Fruit fly (Drosophila melanogaster) whole organism, adult: Measurements from ENCODE around the gene slo.
A peak's percentile ranks its signal among the peaks of the same experiment; 100 is the strongest.

Experiments used
- CG11617 ChIP-seq: fragments of 200-800 bp; sonication (Bioruptor generic); optimal IDR thresholded peaks from 2 replicates; lab custom pipeline; 2017; ENCODE audit warnings: mild to moderate bottlenecking, missing biosample characterization, missing genetic modification reagents, missing genetic modification characterization
- CG12768 ChIP-seq: fragments of 200-800 bp; sonication (Bioruptor generic); optimal IDR thresholded peaks from 2 replicates; lab custom pipeline; 2017; ENCODE audit warnings: missing biosample characterization, missing genetic modification characterization, mild to moderate bottlenecking, moderate library complexity, missing genetic modification reagents
- CG14711 ChIP-seq: fragments of 200-800 bp; sonication (Bioruptor generic); optimal IDR thresholded peaks from 2 replicates; lab custom pipeline; 2018; ENCODE audit warnings: missing biosample characterization, mild to moderate bottlenecking, missing genetic modification characterization, moderate library complexity
- CG1620 ChIP-seq: fragments of 200-800 bp; sonication (Bioruptor generic); optimal IDR thresholded peaks from 2 replicates; lab custom pipeline; 2016; ENCODE audit warnings: missing biosample characterization, missing genetic modification characterization
- CG33017 ChIP-seq: fragments of 200-800 bp; sonication (Bioruptor generic); optimal IDR thresholded peaks from 2 replicates; lab custom pipeline; 2018; ENCODE audit warnings: missing biosample characterization, mild to moderate bottlenecking, missing genetic modification characterization, moderate library complexity
- CG5204 ChIP-seq: fragments of 200-800 bp; sonication (Bioruptor generic); optimal IDR thresholded peaks from 2 replicates; lab custom pipeline; 2016; ENCODE audit warnings: missing biosample characterization, missing genetic modification characterization
- CG7045 ChIP-seq: fragments of 200-800 bp; sonication (Bioruptor generic); optimal IDR thresholded peaks from 2 replicates; lab custom pipeline; 2017; ENCODE audit warnings: missing biosample characterization, mild to moderate bottlenecking, missing genetic modification characterization
- CG7101 ChIP-seq: fragments of 200-800 bp; sonication (Bioruptor generic); optimal IDR thresholded peaks from 2 replicates; lab custom pipeline; 2018; ENCODE audit warnings: missing biosample characterization, mild to moderate bottlenecking, missing genetic modification characterization, moderate library complexity
- Clk ChIP-seq: fragments of 200-800 bp; sonication (Bioruptor generic); optimal IDR thresholded peaks from 2 replicates; lab custom pipeline; 2017; ENCODE audit warnings: missing biosample characterization, missing genetic modification characterization
- Crg-1 ChIP-seq: fragments of 200-800 bp; sonication (Bioruptor generic); optimal IDR thresholded peaks from 2 replicates; lab custom pipeline; 2016; ENCODE audit warnings: missing biosample characterization, missing genetic modification characterization
- Hr96 ChIP-seq: fragments of 200-800 bp; sonication (Bioruptor generic); optimal IDR thresholded peaks from 2 replicates; lab custom pipeline; 2016; ENCODE audit warnings: missing biosample characterization, missing genetic modification characterization
- Mnt ChIP-seq: fragments of 200-800 bp; sonication (Bioruptor generic); optimal IDR thresholded peaks from 2 replicates; lab custom pipeline; 2016; ENCODE audit warnings: missing biosample characterization, mild to moderate bottlenecking, missing genetic modification characterization
- bab1 ChIP-seq: fragments of 200-800 bp; sonication (Bioruptor generic); optimal IDR thresholded peaks from 3 replicates; lab custom pipeline; 2019; ENCODE audit warnings: missing biosample characterization, mild to moderate bottlenecking, missing genetic modification characterization, moderate library complexity
- cic ChIP-seq: fragments of 200-800 bp; sonication (Bioruptor generic); optimal IDR thresholded peaks from 2 replicates; lab custom pipeline; 2017; ENCODE audit warnings: missing biosample characterization, mild to moderate bottlenecking, missing genetic modification characterization, moderate library complexity
- cnc ChIP-seq, 2 experiments: fragments of >200 bp; optimal IDR thresholded peaks; 2 replicates each; lab custom pipeline; 2017
- kay ChIP-seq: fragments of 200-800 bp; sonication (Bioruptor generic); peaks from one replicate; lab custom pipeline; 2016; ENCODE audit warnings: missing biosample characterization, missing genetic modification characterization, borderline replicate concordance
- ovo ChIP-seq: fragments of 200-800 bp; sonication (Bioruptor generic); optimal IDR thresholded peaks from 2 replicates; lab custom pipeline; 2016; ENCODE audit warnings: missing biosample characterization, missing genetic modification characterization
- pad ChIP-seq: fragments of 200-800 bp; sonication (Bioruptor generic); optimal IDR thresholded peaks from 3 replicates; lab custom pipeline; 2017; ENCODE audit warnings: missing biosample characterization, missing genetic modification characterization, mild to moderate bottlenecking, moderate library complexity, missing genetic modification reagents
- tj ChIP-seq: fragments of 200-800 bp; sonication (Bioruptor generic); optimal IDR thresholded peaks from 3 replicates; lab custom pipeline; 2017; ENCODE audit warnings: missing biosample characterization, mild to moderate bottlenecking, missing genetic modification characterization, moderate library complexity
- toe ChIP-seq: fragments of 200-800 bp; sonication (Bioruptor generic); optimal IDR thresholded peaks from 2 replicates; lab custom pipeline; 2016; ENCODE audit warnings: missing biosample characterization, missing genetic modification characterization

Gene slo

DNA sequence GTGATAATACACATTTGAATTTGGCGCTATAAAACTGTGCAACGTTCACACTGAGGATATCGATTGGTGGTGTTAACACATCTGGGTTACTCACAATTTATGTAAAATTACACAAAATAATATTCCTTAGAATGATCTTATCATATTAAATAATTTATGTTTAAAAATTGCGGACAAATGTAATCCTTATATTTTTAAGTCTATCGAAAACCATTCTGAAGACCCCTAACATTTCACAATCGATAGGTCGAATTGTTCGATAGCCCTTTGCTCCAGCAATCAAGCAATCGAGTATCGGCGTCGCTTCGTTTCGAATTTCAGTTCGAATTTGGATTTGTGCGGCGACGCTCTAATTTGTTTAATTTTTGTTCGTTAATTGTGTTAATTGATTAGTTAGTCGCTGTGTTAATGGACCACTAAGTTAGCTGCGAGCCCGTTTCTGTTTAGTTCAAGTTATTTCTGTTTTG, 91.3 kb downstream of the slo start, which contains the start of gene asp:
TSS of gene asp (plus strand) at position 289 of the 467 bp plus-strand sequence.
- no peak for TF ChIP-seq CG33017
- TF ChIP-seq kay (GFP tag; lab: Kevin White, UChicago): peak; percentile 52
- TF ChIP-seq CG12768 (GFP tag; lab: Kevin White, UChicago): no peak
- TF ChIP-seq ovo (GFP tag; lab: Kevin White, UChicago): no peak
- TF ChIP-seq Mnt (GFP tag; lab: Kevin White, UChicago): no peak
- TF ChIP-seq toe (GFP tag; lab: Kevin White, UChicago): peak; percentile 58
- TF ChIP-seq CG5204: peak; percentile 42
- TF ChIP-seq cic: no peak
- no peak for TF ChIP-seq Crg-1 (GFP tag; lab: Kevin White, UChicago)
- TF ChIP-seq pad: no peak
- TF ChIP-seq CG11617 (GFP tag; lab: Kevin White, UChicago): no peak
- TF ChIP-seq CG7101 (tag; lab: Kevin White, UChicago): peak; percentile 12
- peak; percentile 28 for TF ChIP-seq bab1 (GFP tag; lab: Kevin White, UChicago)
- TF ChIP-seq CG14711 (tag; lab: Kevin White, UChicago): peak; percentile 17
- TF ChIP-seq tj (GFP tag; lab: Kevin White, UChicago): no peak
- no peak for TF ChIP-seq Hr96
- no peak for TF ChIP-seq CG7045 (GFP tag; lab: Kevin White, UChicago)
- peak; percentile 45 for TF ChIP-seq CG1620
- no peak for TF ChIP-seq cnc (optimal IDR thresholded peaks at IDR 0.05; lab: Kevin White, UChicago)
- no peak for TF ChIP-seq Clk (GFP tag; lab: Kevin White, UChicago)
